Worm (Caenorhabditis elegans): ENCODE data around the gene T16G1.5.

T16G1.5 gene

ce11 chrV:12919705-12920104, 19.6 kb downstream of the T16G1.5 start, which contains the start of gene lipl-1:
TSS of gene lipl-1 (plus strand) at chrV:12919986.
- no peak for TF ChIP-seq efl-1 (optimal IDR thresholded peaks at IDR 0.05)
- no peak for TF ChIP-seq efl-1 (GFP tag; optimal IDR thresholded peaks at IDR 0.05 in 1 of 2)
- TF ChIP-seq mef-2 (tag; optimal IDR thresholded peaks at IDR 0.05), result no peak
- no peak for TF ChIP-seq aha-1 (tag; optimal IDR thresholded peaks at IDR 0.05)

ce11 chrV:12909544-12910157, 29.7 kb downstream of the T16G1.5 start, which contains the start of gene nid-1:
TSS of gene nid-1 (plus strand) at chrV:12910107.
- TF ChIP-seq ztf-4 (tag; optimal IDR thresholded peaks at IDR 0.05) (no peak), elt-2 (tag; optimal IDR thresholded peaks at IDR 0.05) (peak; percentile 66), efl-1 (optimal IDR thresholded peaks at IDR 0.05) (no peak), efl-1 (GFP tag; optimal IDR thresholded peaks at IDR 0.05 in 1 of 2) (peak in 1 of 2 experiments; percentile 77)

ce11 chrV:12908614-12909013, 30.7 kb downstream of the T16G1.5 start:
- no peak for TF ChIP-seq zip-4 (GFP tag; optimal IDR thresholded peaks at IDR 0.05)

ce11 chrV:12907436-12907835, 31.9 kb downstream of the T16G1.5 start:
- no peak for TF ChIP-seq lin-39 (tag; optimal IDR thresholded peaks at IDR 0.05)
- TF ChIP-seq pag-3 (tag; optimal IDR thresholded peaks at IDR 0.05; ENCODE audit: borderline replicate concordance, insufficient read depth), result no peak
- no peak for TF ChIP-seq ceh-8 (GFP tag; optimal IDR thresholded peaks at IDR 0.05)
- TF ChIP-seq aly-2 (tag; optimal IDR thresholded peaks at IDR 0.05), result no peak
- no peak for TF ChIP-seq tlp-1 (tag; optimal IDR thresholded peaks at IDR 0.05)
- TF ChIP-seq pqm-1 (tag; optimal IDR thresholded peaks at IDR 0.05), result no peak
- no peak for TF ChIP-seq alr-1 (tag; optimal IDR thresholded peaks at IDR 0.05; ENCODE audit: borderline replicate concordance)

ce11 chrV:12906732-12907131, 32.6 kb downstream of the T16G1.5 start, which contains the start of gene ttr-29:
TSS of gene ttr-29 (minus strand) at chrV:12906832.
- TF ChIP-seq lin-15B (tag; optimal IDR thresholded peaks at IDR 0.05), result no peak
- no peak for TF ChIP-seq elt-2 (tag; optimal IDR thresholded peaks at IDR 0.05)
- TF ChIP-seq ztf-11 (tag; optimal IDR thresholded peaks at IDR 0.05), result no peak
- TF ChIP-seq nhr-77 (tag; optimal IDR thresholded peaks at IDR 0.05), result no peak
- no peak for TF ChIP-seq nhr-20 (tag; optimal IDR thresholded peaks at IDR 0.05)
- no peak for TF ChIP-seq pqm-1 (tag; optimal IDR thresholded peaks at IDR 0.05)
- TF ChIP-seq hlh-4 (tag; optimal IDR thresholded peaks at IDR 0.05), result no peak

- TF ChIP-seq lin-14 (GFP tag; optimal IDR thresholded peaks at IDR 0.05) (no peak), rnt-1 (tag; optimal IDR thresholded peaks at IDR 0.05) (no peak), nhr-12 (tag; optimal IDR thresholded peaks at IDR 0.05) (no peak), F16B12.6 (tag; optimal IDR thresholded peaks at IDR 0.05) (no peak), lin-13 (GFP tag; optimal IDR thresholded peaks at IDR 0.05) (no peak), snpc-4 (tag; optimal IDR thresholded peaks at IDR 0.05) (no peak), grh-1 (GFP tag; IDR thresholded peaks at IDR 0.05) (no peak), lin-15B (tag; optimal IDR thresholded peaks at IDR 0.05) (no peak), efl-3 (GFP tag; optimal IDR thresholded peaks at IDR 0.05) (no peak)
These were observed 34.3 kb downstream of the T16G1.5 start, which contains the start of gene ttr-28 for ce11 chrV:12905074-12905473. TSS of gene ttr-28 (minus strand) at chrV:12905174.

ce11 chrV:12904054-12904453, 35.3 kb downstream of the T16G1.5 start, which contains the start of gene ttr-27:
TSS of gene ttr-27 (minus strand) at chrV:12904098.
- peak; percentile 23 for TF ChIP-seq nhr-77 (tag; optimal IDR thresholded peaks at IDR 0.05)
- TF ChIP-seq blmp-1 (tag; optimal IDR thresholded peaks at IDR 0.05), result no peak
- no peak for TF ChIP-seq efl-1 (optimal IDR thresholded peaks at IDR 0.05)
- TF ChIP-seq efl-1 (GFP tag; optimal IDR thresholded peaks at IDR 0.05 in 1 of 2), result peak in 1 of 2 experiments; percentile 12
- peak; percentile 36 for TF ChIP-seq tbx-2 (tag; optimal IDR thresholded peaks at IDR 0.05)
- TF ChIP-seq pqm-1 (tag; optimal IDR thresholded peaks at IDR 0.05), result no peak
- TF ChIP-seq mdl-1 (tag; optimal IDR thresholded peaks at IDR 0.05), result no peak
- peak; percentile 34 for TF ChIP-seq lin-14 (GFP tag; optimal IDR thresholded peaks at IDR 0.05)
- TF ChIP-seq lin-35 (GFP tag; optimal IDR thresholded peaks at IDR 0.05), result no peak
